Fruit fly (Drosophila melanogaster): ENCODE results near the gene Taf9.
A peak's percentile ranks its signal among the peaks of the same experiment; 100 is the strongest.

Gene Taf9

DNA sequence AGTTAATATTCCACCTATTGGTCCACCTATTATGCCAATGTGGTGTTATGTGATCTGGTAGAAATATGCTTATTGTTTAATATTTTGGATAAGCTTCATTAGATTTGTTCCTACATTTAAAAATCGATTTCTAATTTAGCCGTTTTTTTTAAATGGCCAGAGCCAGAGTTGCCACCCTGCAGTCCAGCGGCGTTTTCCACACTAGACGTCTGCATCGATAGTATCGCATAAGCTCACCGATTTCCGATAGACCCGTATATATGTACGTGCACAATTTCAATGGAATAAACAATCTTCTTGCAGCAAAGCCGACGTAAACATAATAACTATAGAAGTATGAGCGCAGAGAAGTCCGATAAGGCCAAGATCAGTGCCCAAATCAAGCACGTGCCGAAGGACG is at the start of gene Taf9:
TSS of gene Taf9 (plus strand) at position 239 of the 400 bp plus-strand sequence.
- no peak for TF ChIP-seq CG2889 (GFP tag; IDR thresholded peaks at IDR 0.05)
- no peak for TF ChIP-seq CG4328 (GFP tag; optimal IDR thresholded peaks at IDR 0.05)
- TF ChIP-seq zf30C (GFP tag; optimal IDR thresholded peaks at IDR 0.05) = no peak
- peak; percentile 51 for TF ChIP-seq Sin3A (optimal IDR thresholded peaks at IDR 0.05)
- no peak for TF ChIP-seq Dek (tag; optimal IDR thresholded peaks at IDR 0.05)
- peak; percentile 4 for TF ChIP-seq YL-1 (GFP tag; optimal IDR thresholded peaks at IDR 0.05)
- no peak for TF ChIP-seq dan (GFP tag; IDR thresholded peaks at IDR 0.05)
- no peak for TF ChIP-seq btn (GFP tag; optimal IDR thresholded peaks at IDR 0.05)
- TF ChIP-seq Gug (GFP tag; IDR thresholded peaks at IDR 0.05) = no peak
- peak; percentile 49 for TF ChIP-seq stwl (tag; optimal IDR thresholded peaks at IDR 0.05)
- TF ChIP-seq CG16813 (GFP tag; IDR thresholded peaks at IDR 0.05; ENCODE audit: partially characterized antibody) = peak; percentile 89
- no peak for TF ChIP-seq kay (GFP tag; optimal IDR thresholded peaks at IDR 0.05)
- TF ChIP-seq esg (GFP tag; conservative IDR thresholded peaks at IDR 0.05) = no peak
- TF ChIP-seq Abd-B (GFP tag; optimal IDR thresholded peaks at IDR 0.05) = no peak
- TF ChIP-seq pita (GFP tag; optimal IDR thresholded peaks at IDR 0.05) = no peak
- TF ChIP-seq gsb (GFP tag; IDR thresholded peaks at IDR 0.05) = no peak
- TF ChIP-seq NC2α (GFP tag; optimal IDR thresholded peaks at IDR 0.05) = no peak
- no peak for TF ChIP-seq unpg (GFP tag; optimal IDR thresholded peaks at IDR 0.05)
- peak; percentile 42 for TF ChIP-seq CG2116 (GFP tag; optimal IDR thresholded peaks at IDR 0.05)
- peak; percentile 93 for TF ChIP-seq CG6791 (GFP tag; IDR thresholded peaks at IDR 0.05; ENCODE audit: partially characterized antibody)
- no peak for TF ChIP-seq sc (optimal IDR thresholded peaks at IDR 0.05)
- TF ChIP-seq sc (GFP tag; optimal IDR thresholded peaks at IDR 0.05) = no peak
- no peak for TF ChIP-seq hkb (optimal IDR thresholded peaks at IDR 0.05)
- TF ChIP-seq hkb (GFP tag; IDR thresholded peaks at IDR 0.05) = no peak
- no peak for TF ChIP-seq grn (GFP tag; optimal IDR thresholded peaks at IDR 0.05)
- no peak for TF ChIP-seq psq (GFP tag; optimal IDR thresholded peaks at IDR 0.05)
- no peak for TF ChIP-seq CG2678 (tag; optimal IDR thresholded peaks at IDR 0.05)
- TF ChIP-seq CHES-1-like (GFP tag; optimal IDR thresholded peaks at IDR 0.05) = no peak
- TF ChIP-seq ewg (GFP tag; optimal IDR thresholded peaks at IDR 0.05) = no peak
- no peak for TF ChIP-seq gt (GFP tag; IDR thresholded peaks at IDR 0.05)
- 0 out of 3 replicates have a peak, but pooled peaks have one; percentile 50 for TF ChIP-seq CG34422 (GFP tag; IDR thresholded peaks at IDR 0.05)
- no peak for TF ChIP-seq pnt (GFP tag; optimal IDR thresholded peaks at IDR 0.05)
- no peak for TF ChIP-seq pho (GFP tag; optimal IDR thresholded peaks at IDR 0.05)
- no peak for TF ChIP-seq CG5245 (GFP tag; optimal IDR thresholded peaks at IDR 0.05)
- no peak for TF ChIP-seq tgo (GFP tag; IDR thresholded peaks at IDR 0.05)
- no peak for TF ChIP-seq CG15011 (GFP tag; optimal IDR thresholded peaks at IDR 0.05)
- TF ChIP-seq CG13775 (GFP tag; optimal IDR thresholded peaks at IDR 0.05) = no peak
- no peak for TF ChIP-seq CG12104 (GFP tag; optimal IDR thresholded peaks at IDR 0.05)
- TF ChIP-seq dm (GFP tag; optimal IDR thresholded peaks at IDR 0.05) = no peak
- TF ChIP-seq Dref (GFP tag; IDR thresholded peaks at IDR 0.05) = peak; percentile 95
- TF ChIP-seq CG12942 (GFP tag; optimal IDR thresholded peaks at IDR 0.05) = no peak
- no peak for TF ChIP-seq Jarid2 (GFP tag; optimal IDR thresholded peaks at IDR 0.05)
- TF ChIP-seq CG31388 (GFP tag; optimal IDR thresholded peaks at IDR 0.05) = no peak
- no peak for TF ChIP-seq lbe (GFP tag; optimal IDR thresholded peaks at IDR 0.05)
- TF ChIP-seq Sox102F (GFP tag; optimal IDR thresholded peaks at IDR 0.05) = no peak
- no peak for TF ChIP-seq Drgx (GFP tag; IDR thresholded peaks at IDR 0.05)
- no peak for TF ChIP-seq lov (optimal IDR thresholded peaks at IDR 0.05)
- TF ChIP-seq lov (GFP tag; IDR thresholded peaks at IDR 0.05) = no peak
- TF ChIP-seq ci (GFP tag; IDR thresholded peaks at IDR 0.05) = no peak
- TF ChIP-seq CTCF (GFP tag; optimal IDR thresholded peaks at IDR 0.05) = no peak
- peak; percentile 69 for TF ChIP-seq Doc3 (GFP tag; IDR thresholded peaks at IDR 0.05; ENCODE audit: partially characterized antibody)
- peak; percentile 75 for TF ChIP-seq inv (GFP tag; IDR thresholded peaks at IDR 0.05; ENCODE audit: partially characterized antibody)
- peak; percentile 60; the same call in 2 of the 3 replicates for TF ChIP-seq mld (GFP tag; IDR thresholded peaks at IDR 0.05; ENCODE audit: partially characterized antibody)
- no peak for TF ChIP-seq CG11695 (GFP tag; IDR thresholded peaks at IDR 0.05)

All from whole organism, embryonic.